Worm (Caenorhabditis elegans): ENCODE results near the gene dnj-11.

The dnj-11 gene

ce11 chrIV:6622142-6622541 is 36.5 kb downstream of the dnj-11 start:
- TF ChIP-seq ceh-28 (tag; optimal IDR thresholded peaks at IDR 0.05) (peak; percentile 38), pha-4 (tag; optimal IDR thresholded peaks at IDR 0.05) (peak; percentile 36), ZK546.5 (tag; optimal IDR thresholded peaks at IDR 0.05) (no peak), tbx-2 (tag; optimal IDR thresholded peaks at IDR 0.05) (no peak), elt-3 (tag; optimal IDR thresholded peaks at IDR 0.05) (peak in 1 of 3 experiments; percentile 73), nhr-23 (tag; optimal IDR thresholded peaks at IDR 0.05) (peak; percentile 76), nhr-12 (tag; optimal IDR thresholded peaks at IDR 0.05) (no peak), nhr-25 (tag; optimal IDR thresholded peaks at IDR 0.05) (peak; percentile 70), nfya-1 (tag; optimal IDR thresholded peaks at IDR 0.05; ENCODE audit: insufficient read depth) (peak; percentile 20)

- no peak for TF ChIP-seq ceh-9 (tag; optimal IDR thresholded peaks at IDR 0.05)
- no peak for TF ChIP-seq ceh-82 (tag; optimal IDR thresholded peaks at IDR 0.05)
- TF ChIP-seq daf-12 (tag; optimal IDR thresholded peaks at IDR 0.05): no peak
- TF ChIP-seq hmg-11 (tag; optimal IDR thresholded peaks at IDR 0.05): no peak
- no peak for TF ChIP-seq ztf-4 (tag; optimal IDR thresholded peaks at IDR 0.05)
- no peak for TF ChIP-seq ama-1 (optimal IDR thresholded peaks at IDR 0.05)
- TF ChIP-seq sea-2 (GFP tag; optimal IDR thresholded peaks at IDR 0.05): no peak
- TF ChIP-seq tbx-2 (tag; optimal IDR thresholded peaks at IDR 0.05): no peak
- TF ChIP-seq jun-1 (tag; optimal IDR thresholded peaks at IDR 0.05): no peak
- TF ChIP-seq ztf-11 (tag; optimal IDR thresholded peaks at IDR 0.05): no peak
- no peak for TF ChIP-seq lin-15B (tag; optimal IDR thresholded peaks at IDR 0.05)
- no peak for TF ChIP-seq unc-62 (GFP tag; optimal IDR thresholded peaks at IDR 0.05)
- TF ChIP-seq pqm-1 (tag; optimal IDR thresholded peaks at IDR 0.05): no peak
Measured at ce11 chrIV:6623390-6623789, 37.7 kb downstream of the dnj-11 start, which contains the start of gene C01B10.44. TSS of gene C01B10.44 (plus strand) at chrIV:6623690.

DNA sequence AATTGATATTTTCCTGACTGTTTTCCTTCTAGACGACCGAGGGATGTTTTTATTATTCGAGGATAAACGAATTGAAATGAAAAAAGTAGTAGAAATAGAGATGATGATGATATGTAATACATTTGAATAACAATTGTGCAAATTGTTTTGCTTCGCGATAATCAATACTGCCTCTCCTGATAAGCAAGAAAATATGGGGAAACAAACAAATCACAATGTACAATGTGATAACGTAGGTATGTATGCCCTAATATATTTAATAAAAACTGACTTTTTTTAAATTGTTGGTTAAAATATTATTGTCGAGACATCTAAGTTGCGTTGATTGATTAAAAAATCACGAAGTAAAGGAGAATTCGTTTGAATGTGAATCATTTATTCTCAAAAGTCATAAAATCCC is 42.1 kb downstream of the dnj-11 start, which contains the start of gene cest-5.2:
Gene cest-5.2, minus strand, starts transcription at position 128 of the 400 bp plus-strand sequence.
- TF ChIP-seq aly-2 (tag; optimal IDR thresholded peaks at IDR 0.05) (no peak), elt-3 (tag; optimal IDR thresholded peaks at IDR 0.05) (no peak), jun-1 (tag; optimal IDR thresholded peaks at IDR 0.05) (no peak), fkh-10 (GFP tag; optimal IDR thresholded peaks at IDR 0.05) (no peak), nhr-77 (tag; optimal IDR thresholded peaks at IDR 0.05) (no peak), nhr-23 (tag; optimal IDR thresholded peaks at IDR 0.05) (no peak), ceh-9 (tag; optimal IDR thresholded peaks at IDR 0.05) (no peak), unc-39 (tag; optimal IDR thresholded peaks at IDR 0.05) (no peak), daf-12 (tag; optimal IDR thresholded peaks at IDR 0.05) (no peak), pha-4 (tag; optimal IDR thresholded peaks at IDR 0.05) (peak; percentile 26), pqm-1 (tag; optimal IDR thresholded peaks at IDR 0.05) (peak; percentile 9), nhr-67 (tag; optimal IDR thresholded peaks at IDR 0.05) (no peak), snpc-4 (tag; optimal IDR thresholded peaks at IDR 0.05) (no peak), nhr-237 (tag; optimal IDR thresholded peaks at IDR 0.05) (no peak), unc-62 (GFP tag; optimal IDR thresholded peaks at IDR 0.05) (no peak), egl-27 (tag; optimal IDR thresholded peaks at IDR 0.05) (no peak), fkh-2 (tag; optimal IDR thresholded peaks at IDR 0.05) (no peak), ama-1 (optimal IDR thresholded peaks at IDR 0.05) (no peak), nhr-11 (tag; optimal IDR thresholded peaks at IDR 0.05) (no peak), nfya-1 (tag; optimal IDR thresholded peaks at IDR 0.05; ENCODE audit: insufficient read depth) (no peak), ceh-82 (tag; optimal IDR thresholded peaks at IDR 0.05) (no peak), lsy-12 (tag; optimal IDR thresholded peaks at IDR 0.05) (no peak), nhr-12 (tag; optimal IDR thresholded peaks at IDR 0.05) (no peak), zag-1 (tag; optimal IDR thresholded peaks at IDR 0.05) (no peak), hmg-11 (tag; optimal IDR thresholded peaks at IDR 0.05) (no peak), ztf-11 (tag; optimal IDR thresholded peaks at IDR 0.05) (no peak), nhr-25 (tag; optimal IDR thresholded peaks at IDR 0.05) (no peak), skn-1 (tag; optimal IDR thresholded peaks at IDR 0.05) (no peak), mml-1 (tag; optimal IDR thresholded peaks at IDR 0.05) (no peak), elt-2 (tag; optimal IDR thresholded peaks at IDR 0.05) (peak; percentile 67), ceh-28 (tag; optimal IDR thresholded peaks at IDR 0.05) (peak; percentile 14), tbx-2 (tag; optimal IDR thresholded peaks at IDR 0.05) (no peak), nhr-43 (tag; optimal IDR thresholded peaks at IDR 0.05; ENCODE audit: poor library complexity, severe bottlenecking) (no peak)

Measured in whole organism, L3 larva.